Fruit fly (Drosophila melanogaster) whole organism, embryonic: ENCODE results near the gene Ice2.

Experiments
- Atf3 ChIP-seq: fragments of 200-800 bp; sonication (Bioruptor generic); optimal IDR thresholded peaks from 3 replicates; lab custom pipeline; 2016; ENCODE audit warnings: missing biosample characterization, missing genetic modification characterization
- CG11695 ChIP-seq: fragments of 200-800 bp; sonication (Bioruptor generic); IDR thresholded peaks from 3 replicates; pipeline ENCODE4 v1.3.6; 2022; ENCODE audit warnings: missing biosample characterization, missing genetic modification characterization
- CG11696 ChIP-seq: fragments of 200-800 bp; sonication (Bioruptor generic); IDR thresholded peaks from 2 replicates; pipeline ENCODE4 v1.3.6; 2022; ENCODE audit warnings: missing biosample characterization, missing genetic modification characterization
- CG12071 ChIP-seq: fragments of 200-800 bp; sonication (Bioruptor generic); optimal IDR thresholded peaks from 3 replicates; lab custom pipeline; 2018; ENCODE audit warnings: missing biosample characterization, mild to moderate bottlenecking, missing genetic modification characterization
- CG12104 ChIP-seq: fragments of 200-800 bp; sonication (Bioruptor generic); optimal IDR thresholded peaks from 3 replicates; lab custom pipeline; 2016; ENCODE audit warnings: missing biosample characterization, missing genetic modification characterization
- CG12299 ChIP-seq: fragments of 200-800 bp; sonication (Bioruptor generic); optimal IDR thresholded peaks from 2 replicates; lab custom pipeline; 2018; ENCODE audit warnings: missing biosample characterization, mild to moderate bottlenecking, missing genetic modification characterization
- CG1233 ChIP-seq: fragments of 200-800 bp; sonication (Bioruptor generic); optimal IDR thresholded peaks from 4 replicates; lab custom pipeline; 2018; ENCODE audit warnings: missing biosample characterization, mild to moderate bottlenecking, missing genetic modification characterization
- CG12744 ChIP-seq: fragments of 200-800 bp; sonication (Bioruptor generic); optimal IDR thresholded peaks from 2 replicates; lab custom pipeline; 2016; ENCODE audit warnings: missing biosample characterization, missing genetic modification characterization
- CG13287 ChIP-seq: fragments of 200-800 bp; sonication (Bioruptor generic); IDR thresholded peaks from 2 replicates; pipeline ENCODE4 v1.3.6; 2022; ENCODE audit warnings: missing biosample characterization, missing genetic modification characterization; ENCODE audit not compliant: partially characterized antibody
- CG14860 ChIP-seq: fragments of 200-800 bp; sonication (Bioruptor generic); IDR thresholded peaks from 3 replicates; pipeline ENCODE4 v1.3.6; 2022; ENCODE audit warnings: missing biosample characterization, missing genetic modification characterization; ENCODE audit not compliant: partially characterized antibody
- CG16815 ChIP-seq: fragments of 200-800 bp; sonication (Bioruptor generic); optimal IDR thresholded peaks from 3 replicates; lab custom pipeline; 2017; ENCODE audit warnings: missing biosample characterization, mild to moderate bottlenecking, missing genetic modification characterization
- CG1792 ChIP-seq: fragments of 200-800 bp; sonication (Bioruptor generic); optimal IDR thresholded peaks from 2 replicates; lab custom pipeline; 2016; ENCODE audit warnings: missing biosample characterization, missing genetic modification characterization
- CG18011 ChIP-seq: fragments of 200-800 bp; sonication (Bioruptor generic); optimal IDR thresholded peaks from 2 replicates; lab custom pipeline; 2017; ENCODE audit warnings: missing biosample characterization, missing genetic modification characterization, mild to moderate bottlenecking, moderate library complexity, missing genotype
- CG2678 ChIP-seq: fragments of 200-800 bp; sonication (Bioruptor generic); optimal IDR thresholded peaks from 3 replicates; lab custom pipeline; 2019; ENCODE audit warnings: missing biosample characterization, mild to moderate bottlenecking, missing genetic modification characterization, moderate library complexity
- CG31224 ChIP-seq: fragments of 200-800 bp; sonication (Bioruptor generic); IDR thresholded peaks from 2 replicates; pipeline ENCODE4 v1.3.6; 2022; ENCODE audit warnings: missing biosample characterization, missing genetic modification characterization
- CG31365 ChIP-seq: fragments of 200-800 bp; sonication (Bioruptor generic); optimal IDR thresholded peaks from 2 replicates; lab custom pipeline; 2018; ENCODE audit warnings: missing biosample characterization, mild to moderate bottlenecking, missing genetic modification characterization
- CG3163 ChIP-seq: fragments of 200-800 bp; sonication (Bioruptor generic); optimal IDR thresholded peaks from 3 replicates; lab custom pipeline; 2016; ENCODE audit warnings: missing biosample characterization, missing genetic modification characterization
- CG42726 ChIP-seq: fragments of 200-800 bp; sonication (Bioruptor generic); IDR thresholded peaks from 2 replicates; pipeline ENCODE4 v1.3.6; 2022; ENCODE audit warnings: missing biosample characterization, missing genetic modification characterization; ENCODE audit not compliant: partially characterized antibody
- CG4328 ChIP-seq: fragments of 200-800 bp; sonication (Bioruptor generic); optimal IDR thresholded peaks from 3 replicates; lab custom pipeline; 2017; ENCODE audit warnings: missing biosample characterization, missing genetic modification reagents, missing genetic modification characterization
- CG6791 ChIP-seq: fragments of 200-800 bp; sonication (Bioruptor generic); IDR thresholded peaks from 3 replicates; pipeline ENCODE4 v1.3.6; 2022; ENCODE audit warnings: missing biosample characterization, missing genetic modification characterization; ENCODE audit not compliant: partially characterized antibody
- CG8359 ChIP-seq: fragments of 200-800 bp; sonication (Bioruptor generic); optimal IDR thresholded peaks from 2 replicates; lab custom pipeline; 2017; ENCODE audit warnings: missing biosample characterization, mild to moderate bottlenecking, missing genetic modification characterization, borderline replicate concordance
- CG8924 ChIP-seq: fragments of 200-800 bp; optimal IDR thresholded peaks from 3 replicates; lab custom pipeline; 2019; ENCODE audit warnings: missing biosample characterization, mild to moderate bottlenecking, missing genetic modification characterization, moderate library complexity
- CoRest ChIP-seq: fragments of 200-800 bp; sonication (Bioruptor generic); optimal IDR thresholded peaks from 3 replicates; lab custom pipeline; 2018; ENCODE audit warnings: missing biosample characterization, mild to moderate bottlenecking, missing genetic modification characterization, moderate library complexity
- D19A ChIP-seq: fragments of 200-800 bp; optimal IDR thresholded peaks from 3 replicates; lab custom pipeline; 2019; ENCODE audit warnings: missing biosample characterization, mild to moderate bottlenecking, missing genetic modification characterization, moderate library complexity
- Deaf1 ChIP-seq: fragments of 200-800 bp; optimal IDR thresholded peaks from 3 replicates; lab custom pipeline; 2019; ENCODE audit warnings: missing biosample characterization, mild to moderate bottlenecking, missing genetic modification characterization, moderate library complexity
- Doc2 ChIP-seq: fragments of 200-800 bp; sonication (Bioruptor generic); IDR thresholded peaks from 2 replicates; pipeline ENCODE4 v1.3.6; 2022; ENCODE audit warnings: missing biosample characterization, missing genetic modification characterization
- E2f2 ChIP-seq: fragments of 200-800 bp; sonication (Bioruptor generic); IDR thresholded peaks from 2 replicates; pipeline ENCODE4 v1.3.6; 2022; ENCODE audit warnings: missing biosample characterization, missing genetic modification characterization
- Fer1 ChIP-seq: fragments of 200-800 bp; sonication (Bioruptor generic); optimal IDR thresholded peaks from 2 replicates; lab custom pipeline; 2017; ENCODE audit warnings: missing biosample characterization, mild to moderate bottlenecking, missing genetic modification characterization
- HmgZ ChIP-seq: fragments of 200-800 bp; sonication (Bioruptor generic); optimal IDR thresholded peaks from 2 replicates; lab custom pipeline; 2018; ENCODE audit warnings: missing biosample characterization, mild to moderate bottlenecking, missing genetic modification characterization
- Hr3 ChIP-seq: fragments of 200-800 bp; sonication (Bioruptor generic); optimal IDR thresholded peaks from 3 replicates; lab custom pipeline; 2016; ENCODE audit warnings: missing biosample characterization, missing genetic modification characterization
- Med ChIP-seq: fragments of 200-800 bp; sonication (Bioruptor generic); peaks from one replicate; lab custom pipeline; 2016; ENCODE audit warnings: missing biosample characterization, missing genetic modification characterization, mild to moderate bottlenecking, inconsistent platforms, moderate library complexity
- Mrtf ChIP-seq: fragments of 200-800 bp; sonication (Bioruptor generic); IDR thresholded peaks from 3 replicates; pipeline ENCODE4 v1.3.6; 2022; ENCODE audit warnings: missing biosample characterization, missing genetic modification characterization
- Optix ChIP-seq: fragments of 200-800 bp; sonication (Bioruptor generic); IDR thresholded peaks from 3 replicates; pipeline ENCODE4 v1.3.6; 2022; ENCODE audit warnings: missing biosample characterization, missing genetic modification characterization
- Poxn ChIP-seq: fragments of 200-800 bp; sonication (Bioruptor generic); IDR thresholded peaks from 2 replicates; pipeline ENCODE4 v1.3.6; 2022; ENCODE audit warnings: missing biosample characterization, missing genetic modification characterization
- Scr ChIP-seq: fragments of 200-800 bp; sonication (Bioruptor generic); IDR thresholded peaks from 2 replicates; pipeline ENCODE4 v1.3.6; 2022; ENCODE audit warnings: missing biosample characterization, missing genetic modification characterization; ENCODE audit not compliant: partially characterized antibody
- Sin3A ChIP-seq: fragments of >200 bp; optimal IDR thresholded peaks from 2 replicates; lab custom pipeline; 2018
- Xbp1 ChIP-seq: fragments of 200-800 bp; sonication (Bioruptor generic); optimal IDR thresholded peaks from 3 replicates; lab custom pipeline; 2016; ENCODE audit warnings: missing biosample characterization, mild to moderate bottlenecking, missing genetic modification characterization
- ara ChIP-seq: fragments of 200-800 bp; sonication (Bioruptor generic); IDR thresholded peaks from 2 replicates; pipeline ENCODE4 v1.3.6; 2022; ENCODE audit warnings: missing biosample characterization, missing genetic modification characterization
- bab2 ChIP-seq: fragments of 200-800 bp; sonication (Bioruptor generic); optimal IDR thresholded peaks from 2 replicates; lab custom pipeline; 2016; ENCODE audit warnings: missing biosample characterization, missing genetic modification characterization
- cato ChIP-seq: fragments of 200-800 bp; sonication (Bioruptor generic); optimal IDR thresholded peaks from 2 replicates; lab custom pipeline; 2016; ENCODE audit warnings: missing biosample characterization, missing genetic modification characterization, borderline replicate concordance
- corto ChIP-seq: fragments of 200-800 bp; sonication (Bioruptor generic); optimal IDR thresholded peaks from 2 replicates; lab custom pipeline; 2016; ENCODE audit warnings: missing biosample characterization, mild to moderate bottlenecking, missing genetic modification characterization, moderate library complexity
- cwo ChIP-seq: fragments of 200-800 bp; sonication (Bioruptor generic); optimal IDR thresholded peaks from 3 replicates; lab custom pipeline; 2017; ENCODE audit warnings: missing biosample characterization, missing genetic modification characterization, mild to moderate bottlenecking, moderate library complexity, missing genetic modification reagents
- dmrt11E ChIP-seq: fragments of 200-800 bp; sonication (Bioruptor generic); optimal IDR thresholded peaks from 3 replicates; lab custom pipeline; 2018; ENCODE audit warnings: missing biosample characterization, mild to moderate bottlenecking, missing genetic modification characterization, moderate library complexity
- eyg ChIP-seq: fragments of 200-800 bp; sonication (Bioruptor generic); optimal IDR thresholded peaks from 3 replicates; lab custom pipeline; 2016; ENCODE audit warnings: missing biosample characterization, missing genetic modification characterization
- fru ChIP-seq: fragments of >200 bp; optimal IDR thresholded peaks from 2 replicates; lab custom pipeline; 2017
- gro ChIP-seq: fragments of 200-800 bp; sonication (Bioruptor generic); optimal IDR thresholded peaks from 2 replicates; lab custom pipeline; 2016; ENCODE audit warnings: missing biosample characterization, missing genetic modification characterization
- ind ChIP-seq: fragments of 200-800 bp; sonication (Bioruptor generic); optimal IDR thresholded peaks from 3 replicates; lab custom pipeline; 2016; ENCODE audit warnings: missing biosample characterization, missing genetic modification characterization
- inv ChIP-seq: fragments of 200-800 bp; sonication (Bioruptor generic); IDR thresholded peaks from 2 replicates; pipeline ENCODE4 v1.3.6; 2022; ENCODE audit warnings: missing biosample characterization, missing genetic modification characterization; ENCODE audit not compliant: partially characterized antibody
- onecut ChIP-seq: fragments of 200-800 bp; sonication (Bioruptor generic); IDR thresholded peaks from 2 replicates; pipeline ENCODE4 v1.3.6; 2022; ENCODE audit warnings: missing biosample characterization, missing genetic modification characterization
- vvl ChIP-seq: fragments of 200-800 bp; sonication (Bioruptor generic); IDR thresholded peaks from 2 replicates; pipeline ENCODE4 v1.3.6; 2022; ENCODE audit warnings: missing biosample characterization, missing genetic modification characterization
- yki ChIP-seq: fragments of >200 bp; optimal IDR thresholded peaks from 3 replicates; lab custom pipeline; 2018

Ice2 gene

dm6 chr3R:21111046-21111480, 19.0 kb upstream of the Ice2 start, which contains the start of gene Rab11 (continued):
- TF ChIP-seq Xbp1 = peak; percentile 71
- peak; percentile 23 for TF ChIP-seq Sin3A (lab: Kevin White, UChicago)
- peak; percentile 57 for TF ChIP-seq Med (GFP tag; lab: Kevin White, UChicago)
- TF ChIP-seq CG11696 = no peak
- TF ChIP-seq inv (GFP tag; lab: Robert Waterston, UW) = peak; percentile 89
- TF ChIP-seq eyg (GFP tag; lab: Kevin White, UChicago) = no peak
- TF ChIP-seq dmrt11E = peak; percentile 40
- no peak for TF ChIP-seq CG1792 (GFP tag; lab: Kevin White, UChicago)
- TF ChIP-seq Deaf1 (tag; lab: Kevin White, UChicago) = peak; percentile 34
- peak; percentile 55 for TF ChIP-seq CG4328 (GFP tag; lab: Kevin White, UChicago)
- TF ChIP-seq CG31224 = no peak
- TF ChIP-seq Doc2 = no peak
- no peak for TF ChIP-seq gro
- peak; percentile 24 for TF ChIP-seq corto
- TF ChIP-seq CG3163 = no peak
- peak; percentile 20 for TF ChIP-seq Fer1 (GFP tag; lab: Kevin White, UChicago)
- TF ChIP-seq HmgZ (tag; lab: Kevin White, UChicago) = no peak
- 0 out of 3 replicates have a peak, but pooled peaks have one; percentile 25 for TF ChIP-seq CG11695 (GFP tag; lab: Robert Waterston, UW)
- peak; percentile 20 for TF ChIP-seq cwo
- peak; percentile 57 for TF ChIP-seq Hr3
- peak; percentile 68 for TF ChIP-seq CG2678 (tag; lab: Kevin White, UChicago)
- TF ChIP-seq cato (GFP tag; lab: Kevin White, UChicago) = no peak
- TF ChIP-seq CG8924 (tag; lab: Kevin White, UChicago) = peak; percentile 73
- TF ChIP-seq CG1233 (GFP tag; lab: Kevin White, UChicago) = peak; percentile 39
- peak; percentile 88 for TF ChIP-seq CG6791 (GFP tag; lab: Robert Waterston, UW)
- no peak for TF ChIP-seq CG12744 (GFP tag; lab: Kevin White, UChicago)
- no peak for TF ChIP-seq Atf3
- peak; percentile 26 for TF ChIP-seq CG12299 (tag; lab: Kevin White, UChicago)
- TF ChIP-seq CG13287 (GFP tag; lab: Robert Waterston, UW) = peak; percentile 89
- TF ChIP-seq ind (GFP tag; lab: Kevin White, UChicago) = peak; percentile 53
- TF ChIP-seq yki = no peak
- TF ChIP-seq fru = no peak
- TF ChIP-seq CG14860 = peak; percentile 86
- TF ChIP-seq CG31365 = no peak
- peak; percentile 54 for TF ChIP-seq CG12104 (GFP tag; lab: Kevin White, UChicago)
- TF ChIP-seq CG18011 (GFP tag; lab: Kevin White, UChicago) = peak; percentile 9
- no peak for TF ChIP-seq CG8359
- peak; percentile 3 for TF ChIP-seq CG16815 (GFP tag; lab: Kevin White, UChicago)
- TF ChIP-seq ara (GFP tag; lab: Robert Waterston, UW) = no peak
- TF ChIP-seq CG42726 = peak; percentile 34; the same call in 1 of the 2 replicates
- peak; percentile 64 for TF ChIP-seq E2f2 (GFP tag; lab: Robert Waterston, UW)
- no peak for TF ChIP-seq Optix (GFP tag; lab: Robert Waterston, UW)
- TF ChIP-seq Scr (GFP tag; lab: Robert Waterston, UW) = peak; percentile 94
- TF ChIP-seq CG12071 (GFP tag; lab: Kevin White, UChicago) = no peak
- TF ChIP-seq Poxn = no peak
- TF ChIP-seq D19A = peak; percentile 6
- peak; percentile 46 for TF ChIP-seq vvl (GFP tag; lab: Robert Waterston, UW)
- peak; percentile 28 for TF ChIP-seq bab2 (GFP tag; lab: Kevin White, UChicago)
- TF ChIP-seq Mrtf (GFP tag; lab: Robert Waterston, UW) = no peak
- peak; percentile 77 for TF ChIP-seq CoRest (tag; lab: Kevin White, UChicago)
- no peak; the same call in none of the 2 replicates for TF ChIP-seq onecut
